Fruit fly (Drosophila melanogaster) ovary, adult (tissue): ENCODE results near the gene CG14369.

Experiments
- CG17801 ChIP-seq: fragments of 200-800 bp; optimal IDR thresholded peaks from 2 replicates; lab custom pipeline; 2019; ENCODE audit warnings: missing biosample characterization, mild to moderate bottlenecking, missing genetic modification characterization, moderate library complexity; ENCODE audit not compliant: partially characterized antibody

Gene CG14369

dm6 chr3R:13592557-13592956 is at the start of gene CG14369:
TSS of gene CG14369 (minus strand) at chr3R:13592657.
- TF ChIP-seq CG17801 (GFP tag; lab: Kevin White, UChicago): no peak

- TF ChIP-seq CG17801 (GFP tag; lab: Kevin White, UChicago): no peak
These were observed 39.2 kb upstream of the CG14369 start, which contains the start of gene CG10841 for dm6 chr3R:13631642-13632041. TSS of gene CG10841 (plus strand) at chr3R:13631942.

dm6 chr3R:13617228-13617627 is 24.8 kb upstream of the CG14369 start:
- no peak for TF ChIP-seq CG17801 (GFP tag; lab: Kevin White, UChicago)

dm6 chr3R:13615617-13616016 is 23.2 kb upstream of the CG14369 start, which contains the start of gene CG9269:
TSS of gene CG9269 (plus strand) at chr3R:13615917.
- no peak for TF ChIP-seq CG17801 (GFP tag; lab: Kevin White, UChicago)

DNA sequence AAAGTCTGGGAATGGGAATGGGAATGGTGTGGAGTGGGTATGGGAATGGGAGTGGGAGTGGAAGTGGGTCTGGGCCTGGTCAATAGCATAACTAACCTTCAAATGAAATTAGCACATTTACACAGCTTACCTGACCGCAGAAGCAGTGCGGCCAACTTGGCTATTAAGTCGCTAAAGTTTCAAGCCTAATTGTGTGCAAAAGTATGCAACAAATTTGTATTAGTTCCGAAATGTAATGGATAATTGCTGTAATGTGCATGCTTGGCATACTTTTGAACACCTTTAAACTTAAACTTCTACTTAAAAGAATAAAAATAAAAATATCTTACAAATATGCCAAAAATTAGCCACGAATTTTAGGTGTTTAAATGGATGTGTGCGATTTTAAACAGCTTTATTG is 22.6 kb upstream of the CG14369 start:
- TF ChIP-seq CG17801 (GFP tag; lab: Kevin White, UChicago): no peak

DNA sequence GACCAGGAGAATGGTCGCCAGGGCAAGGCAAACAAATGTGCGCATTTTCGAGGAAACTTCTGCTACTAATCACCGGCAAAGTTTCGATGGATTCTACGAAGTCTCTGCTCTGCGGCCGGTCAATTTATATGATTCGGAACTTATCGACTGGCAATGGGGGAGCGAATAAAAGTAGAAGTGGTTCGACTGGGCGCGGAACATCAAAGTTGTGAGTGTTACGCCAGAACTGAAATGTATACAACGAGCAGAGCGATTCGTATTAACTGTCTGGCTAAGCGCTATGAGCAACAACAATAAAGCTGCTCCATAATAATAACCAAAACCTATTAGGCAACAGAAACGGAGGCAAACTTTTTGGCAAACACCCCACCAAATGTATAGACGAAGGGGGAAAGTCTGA is 19.9 kb upstream of the CG14369 start, which contains the start of gene CG9757:
TSS of gene CG9757 (minus strand) at position 101 of the 400 bp plus-strand sequence.
- no peak for TF ChIP-seq CG17801 (GFP tag; lab: Kevin White, UChicago)

dm6 chr3R:13609146-13609545 is 16.7 kb upstream of the CG14369 start, which contains the start of gene CG9759:
TSS of gene CG9759 (minus strand) at chr3R:13609246.
- no peak for TF ChIP-seq CG17801 (GFP tag; lab: Kevin White, UChicago)

dm6 chr3R:13600539-13600938 is 8.1 kb upstream of the CG14369 start:
- no peak for TF ChIP-seq CG17801 (GFP tag; lab: Kevin White, UChicago)

- TF ChIP-seq CG17801 (GFP tag; lab: Kevin White, UChicago): no peak
These were observed 4.0 kb upstream of the CG14369 start for dm6 chr3R:13596409-13596808.

- no peak for TF ChIP-seq CG17801 (GFP tag; lab: Kevin White, UChicago)
These were observed 4.8 kb downstream of the CG14369 start, which contains the start of gene CG14370 for dm6 chr3R:13587697-13588096. TSS of gene CG14370 (plus strand) at chr3R:13587997.

DNA sequence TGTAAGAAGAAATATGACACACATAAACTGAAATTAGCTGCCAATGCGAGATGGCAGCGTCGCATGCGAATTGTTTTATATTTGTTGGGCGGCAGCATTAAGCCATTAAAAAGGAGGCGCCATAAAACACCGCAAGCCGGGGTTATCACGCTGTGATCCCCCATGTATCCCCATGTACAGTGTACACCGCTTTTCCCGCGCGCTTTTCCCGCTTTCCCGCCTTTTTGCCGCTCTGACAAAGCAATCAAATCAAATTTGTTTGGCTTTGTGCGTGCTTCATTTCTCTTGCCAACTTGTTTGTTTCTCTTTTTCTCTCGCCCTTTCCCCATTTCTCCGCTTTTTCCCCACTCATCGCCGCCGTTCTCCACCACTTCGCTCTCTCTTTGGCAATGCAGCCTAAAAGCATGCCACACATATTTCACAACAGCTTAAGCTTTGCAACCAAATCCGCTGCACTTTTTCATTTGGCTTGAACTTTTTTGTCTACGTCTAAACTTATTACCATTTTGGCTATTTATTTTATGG is 38.5 kb downstream of the CG14369 start:
- TF ChIP-seq CG17801 (GFP tag; lab: Kevin White, UChicago): no peak

- no peak for TF ChIP-seq CG17801 (GFP tag; lab: Kevin White, UChicago)
These were observed 39.1 kb downstream of the CG14369 start for dm6 chr3R:13553152-13553874.

DNA sequence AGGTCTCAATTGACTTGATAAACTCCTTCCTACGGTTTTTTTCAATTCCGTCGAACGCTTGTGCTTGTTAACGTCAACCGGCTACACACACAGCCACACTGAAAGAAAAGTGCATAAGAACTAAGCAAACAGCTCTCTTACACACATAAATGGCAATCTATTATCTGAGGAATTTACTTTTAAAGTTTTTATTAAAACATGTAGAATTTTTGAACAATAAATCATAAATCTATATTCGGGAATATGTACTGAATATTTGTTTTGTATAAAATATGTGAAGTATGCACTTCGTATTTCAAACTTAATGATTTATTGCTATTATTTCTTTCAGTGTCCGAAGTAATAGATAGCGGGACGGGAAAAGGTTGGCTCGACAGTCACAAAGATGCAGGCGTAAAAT is 42.9 kb downstream of the CG14369 start:
- no peak for TF ChIP-seq CG17801 (GFP tag; lab: Kevin White, UChicago)

- TF ChIP-seq CG17801 (GFP tag; lab: Kevin White, UChicago): no peak
These were observed 44.0 kb downstream of the CG14369 start for dm6 chr3R:13548441-13548818.

dm6 chr3R:13547729-13548440 is 44.6 kb downstream of the CG14369 start:
- TF ChIP-seq CG17801 (GFP tag; lab: Kevin White, UChicago): no peak
